Worm (Caenorhabditis elegans): ENCODE data around the gene Y77E11A.7.

The Y77E11A.7 gene

ce11 chrIV:1419795-1420509, at the start of gene Y77E11A.7:
TSS of gene Y77E11A.7 (minus strand) at chrIV:1419849.
- TF ChIP-seq ztf-23 (GFP tag; IDR thresholded peaks at IDR 0.05): peak; percentile 73; the same call in 1 of the 2 replicates
- peak; percentile 73 for TF ChIP-seq cog-1 (tag; optimal IDR thresholded peaks at IDR 0.05)
- TF ChIP-seq klf-2 (GFP tag; conservative IDR thresholded peaks at IDR 0.05): no peak
- peak; percentile 77 for TF ChIP-seq flt-1 (GFP tag; IDR thresholded peaks at IDR 0.05)
- TF ChIP-seq med-1 (GFP tag; optimal IDR thresholded peaks at IDR 0.05; ENCODE audit: insufficient read depth): no peak
- TF ChIP-seq ref-1 (GFP tag; conservative IDR thresholded peaks at IDR 0.05): no peak
- TF ChIP-seq T22C8.4 (GFP tag; IDR thresholded peaks at IDR 0.05): peak; percentile 61
- TF ChIP-seq ztf-29 (GFP tag; IDR thresholded peaks at IDR 0.05): peak; percentile 51; the same call in 1 of the 2 replicates
- no peak for TF ChIP-seq tab-1 (GFP tag; IDR thresholded peaks at IDR 0.05)

DNA sequence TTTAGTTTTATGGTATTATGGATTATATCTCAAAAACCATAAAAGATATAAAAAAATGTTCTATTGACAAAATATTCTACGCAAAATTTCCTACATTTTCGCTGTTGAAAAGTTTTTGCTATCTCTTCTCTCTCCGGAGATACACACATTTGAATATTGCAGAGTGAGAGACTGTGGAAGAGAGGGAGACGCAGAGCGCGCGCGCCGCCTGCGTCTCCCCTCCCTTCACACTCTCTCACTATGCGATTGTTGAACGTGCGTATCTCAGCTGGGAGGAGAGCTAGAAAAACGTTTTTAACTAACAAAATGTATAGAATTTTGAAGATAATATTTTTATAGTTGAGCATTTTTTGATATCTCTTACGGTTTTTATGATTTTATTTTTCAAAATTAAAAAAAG, 49.4 kb upstream of the Y77E11A.7 start:
- no peak for TF ChIP-seq klf-2 (GFP tag; conservative IDR thresholded peaks at IDR 0.05)
- no peak for TF ChIP-seq ztf-29 (GFP tag; IDR thresholded peaks at IDR 0.05)
- no peak for TF ChIP-seq ztf-23 (GFP tag; IDR thresholded peaks at IDR 0.05)
- no peak for TF ChIP-seq med-1 (GFP tag; optimal IDR thresholded peaks at IDR 0.05; ENCODE audit: insufficient read depth)
- TF ChIP-seq cog-1 (tag; optimal IDR thresholded peaks at IDR 0.05): no peak
- TF ChIP-seq flt-1 (GFP tag; IDR thresholded peaks at IDR 0.05): no peak
- no peak for TF ChIP-seq T22C8.4 (GFP tag; IDR thresholded peaks at IDR 0.05)
- no peak for TF ChIP-seq tab-1 (GFP tag; IDR thresholded peaks at IDR 0.05)
- TF ChIP-seq ref-1 (GFP tag; conservative IDR thresholded peaks at IDR 0.05): no peak

DNA sequence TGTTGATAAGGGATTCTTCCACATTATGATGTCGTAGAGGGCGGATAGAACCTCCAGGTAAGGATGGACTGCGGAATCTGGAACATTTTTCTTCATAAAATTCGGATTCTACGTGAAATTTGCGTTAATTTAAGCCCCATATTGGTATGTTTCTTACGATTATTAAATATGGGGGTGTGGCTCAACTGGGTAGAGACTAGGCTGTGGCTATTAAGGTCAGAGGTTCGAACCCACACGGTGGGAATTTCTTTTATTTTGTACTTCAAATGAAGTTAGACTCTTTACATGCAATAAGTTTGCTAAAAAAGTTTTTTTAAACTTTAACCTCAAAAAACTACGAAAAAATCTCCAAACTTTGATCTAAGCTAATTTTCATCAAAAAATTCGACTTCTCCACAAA, 45.8 kb upstream of the Y77E11A.7 start:
- TF ChIP-seq klf-2 (GFP tag; conservative IDR thresholded peaks at IDR 0.05): no peak

ce11 chrIV:1461463-1461862, 41.8 kb upstream of the Y77E11A.7 start:
- TF ChIP-seq ref-1 (GFP tag; conservative IDR thresholded peaks at IDR 0.05): no peak
- TF ChIP-seq cog-1 (tag; optimal IDR thresholded peaks at IDR 0.05): no peak
- no peak for TF ChIP-seq ztf-23 (GFP tag; IDR thresholded peaks at IDR 0.05)
- TF ChIP-seq med-1 (GFP tag; optimal IDR thresholded peaks at IDR 0.05; ENCODE audit: insufficient read depth): no peak
- TF ChIP-seq klf-2 (GFP tag; conservative IDR thresholded peaks at IDR 0.05): no peak
- TF ChIP-seq ztf-29 (GFP tag; IDR thresholded peaks at IDR 0.05): no peak
- no peak for TF ChIP-seq T22C8.4 (GFP tag; IDR thresholded peaks at IDR 0.05)
- no peak for TF ChIP-seq flt-1 (GFP tag; IDR thresholded peaks at IDR 0.05)
- no peak for TF ChIP-seq tab-1 (GFP tag; IDR thresholded peaks at IDR 0.05)

DNA sequence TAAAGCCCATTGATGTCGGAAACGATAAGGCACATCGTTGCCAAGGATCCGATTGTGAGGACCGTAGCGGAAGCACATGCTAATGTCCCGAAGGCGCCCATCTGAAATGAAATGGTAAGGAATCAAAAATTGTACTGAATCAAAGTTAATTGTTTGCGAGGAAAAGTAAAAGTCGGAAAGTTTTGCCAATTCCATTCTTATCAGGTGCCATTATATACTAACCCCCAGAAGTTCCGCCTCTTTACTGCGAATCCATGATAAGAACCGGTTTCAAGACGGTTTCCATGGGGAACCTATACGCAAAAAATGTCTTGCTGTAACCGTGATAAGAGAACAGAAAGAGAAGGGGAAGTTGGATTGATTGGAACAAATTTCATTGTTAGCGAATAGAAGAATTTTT, 41.0 kb upstream of the Y77E11A.7 start, which contains the start of gene col-106:
Gene col-106, minus strand, starts transcription at position 101 of the 400 bp plus-strand sequence.
- TF ChIP-seq cog-1 (tag; optimal IDR thresholded peaks at IDR 0.05) (no peak), ztf-23 (GFP tag; IDR thresholded peaks at IDR 0.05) (no peak), klf-2 (GFP tag; conservative IDR thresholded peaks at IDR 0.05) (no peak), ref-1 (GFP tag; conservative IDR thresholded peaks at IDR 0.05) (no peak), tab-1 (GFP tag; IDR thresholded peaks at IDR 0.05) (no peak), ztf-29 (GFP tag; IDR thresholded peaks at IDR 0.05) (no peak), flt-1 (GFP tag; IDR thresholded peaks at IDR 0.05) (no peak), med-1 (GFP tag; optimal IDR thresholded peaks at IDR 0.05; ENCODE audit: insufficient read depth) (no peak), T22C8.4 (GFP tag; IDR thresholded peaks at IDR 0.05) (no peak)

ce11 chrIV:1459826-1460489, 40.3 kb upstream of the Y77E11A.7 start:
- TF ChIP-seq flt-1 (GFP tag; IDR thresholded peaks at IDR 0.05): no peak
- TF ChIP-seq ref-1 (GFP tag; conservative IDR thresholded peaks at IDR 0.05): no peak

- TF ChIP-seq T22C8.4 (GFP tag; IDR thresholded peaks at IDR 0.05) (no peak), ref-1 (GFP tag; conservative IDR thresholded peaks at IDR 0.05) (no peak), tab-1 (GFP tag; IDR thresholded peaks at IDR 0.05) (no peak), ztf-29 (GFP tag; IDR thresholded peaks at IDR 0.05) (no peak), cog-1 (tag; optimal IDR thresholded peaks at IDR 0.05) (no peak), ztf-23 (GFP tag; IDR thresholded peaks at IDR 0.05) (no peak), flt-1 (GFP tag; IDR thresholded peaks at IDR 0.05) (no peak), klf-2 (GFP tag; conservative IDR thresholded peaks at IDR 0.05) (no peak), med-1 (GFP tag; optimal IDR thresholded peaks at IDR 0.05; ENCODE audit: insufficient read depth) (no peak)
Measured at ce11 chrIV:1459419-1459818, 39.8 kb upstream of the Y77E11A.7 start.

DNA sequence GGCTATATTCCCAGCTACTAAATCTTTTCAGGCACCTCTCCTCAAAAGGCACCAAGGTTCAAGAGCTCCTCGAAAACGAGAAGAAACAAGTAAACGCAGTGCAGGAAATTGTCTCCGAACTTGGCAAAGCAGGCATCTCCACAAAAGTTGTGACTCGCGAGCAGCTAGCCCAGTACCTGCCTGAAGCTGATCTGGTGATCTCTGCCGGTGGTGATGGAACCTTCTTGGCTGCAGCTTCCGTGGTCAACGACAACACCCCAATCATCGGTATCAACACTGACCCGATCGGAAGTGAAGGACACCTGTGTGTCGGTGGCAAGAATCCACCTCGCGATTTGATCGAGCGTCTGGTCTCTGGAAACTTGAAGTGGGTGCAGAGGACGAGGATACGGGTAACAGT, 38.5 kb upstream of the Y77E11A.7 start:
- TF ChIP-seq flt-1 (GFP tag; IDR thresholded peaks at IDR 0.05) (no peak), med-1 (GFP tag; optimal IDR thresholded peaks at IDR 0.05; ENCODE audit: insufficient read depth) (no peak), tab-1 (GFP tag; IDR thresholded peaks at IDR 0.05) (no peak), ztf-29 (GFP tag; IDR thresholded peaks at IDR 0.05) (no peak), ref-1 (GFP tag; conservative IDR thresholded peaks at IDR 0.05) (no peak), cog-1 (tag; optimal IDR thresholded peaks at IDR 0.05) (no peak), ztf-23 (GFP tag; IDR thresholded peaks at IDR 0.05) (no peak), T22C8.4 (GFP tag; IDR thresholded peaks at IDR 0.05) (no peak)

ce11 chrIV:1456775-1457174, 37.1 kb upstream of the Y77E11A.7 start, which contains the start of gene nadk-1:
TSS of gene nadk-1 (plus strand) at chrIV:1457075.
- TF ChIP-seq flt-1 (GFP tag; IDR thresholded peaks at IDR 0.05): no peak
- no peak for TF ChIP-seq ref-1 (GFP tag; conservative IDR thresholded peaks at IDR 0.05)
- no peak for TF ChIP-seq ztf-29 (GFP tag; IDR thresholded peaks at IDR 0.05)
- TF ChIP-seq klf-2 (GFP tag; conservative IDR thresholded peaks at IDR 0.05): no peak
- TF ChIP-seq cog-1 (tag; optimal IDR thresholded peaks at IDR 0.05): no peak
- TF ChIP-seq med-1 (GFP tag; optimal IDR thresholded peaks at IDR 0.05; ENCODE audit: insufficient read depth): no peak
- TF ChIP-seq T22C8.4 (GFP tag; IDR thresholded peaks at IDR 0.05): no peak
- TF ChIP-seq tab-1 (GFP tag; IDR thresholded peaks at IDR 0.05): no peak

DNA sequence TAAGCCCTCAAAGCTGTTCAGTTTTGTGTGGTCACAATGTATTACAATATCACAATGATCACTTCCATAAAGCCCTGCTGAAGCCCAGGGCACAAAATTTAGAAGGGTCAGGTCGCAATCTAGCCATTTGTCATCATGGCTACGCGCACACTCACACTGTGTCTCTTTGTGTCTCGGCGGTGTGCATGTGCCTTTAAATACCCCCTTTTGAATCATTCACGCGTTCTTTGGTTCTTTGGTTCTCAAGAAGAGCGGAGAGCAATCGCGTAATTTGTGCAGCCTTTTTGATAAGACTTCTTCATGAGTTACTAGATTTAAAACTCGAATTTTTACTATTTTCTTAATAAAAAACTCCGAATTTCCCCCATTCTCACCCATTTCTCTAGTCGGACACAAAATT, 35.4 kb upstream of the Y77E11A.7 start:
- TF ChIP-seq klf-2 (GFP tag; conservative IDR thresholded peaks at IDR 0.05): no peak
- no peak for TF ChIP-seq ref-1 (GFP tag; conservative IDR thresholded peaks at IDR 0.05)
- no peak for TF ChIP-seq ztf-29 (GFP tag; IDR thresholded peaks at IDR 0.05)
- TF ChIP-seq tab-1 (GFP tag; IDR thresholded peaks at IDR 0.05): no peak
- no peak for TF ChIP-seq med-1 (GFP tag; optimal IDR thresholded peaks at IDR 0.05; ENCODE audit: insufficient read depth)
- TF ChIP-seq flt-1 (GFP tag; IDR thresholded peaks at IDR 0.05): no peak
